Fruit fly (Drosophila melanogaster) whole organism, embryonic: Measurements from ENCODE around the gene CG6927.

Experiments used
- Awh ChIP-seq: fragments of 200-800 bp; sonication (Bioruptor generic); IDR thresholded peaks from 2 replicates; pipeline ENCODE4, ENCODE4 v1.3.6; 2022; ENCODE audit warnings: missing biosample characterization, missing genetic modification characterization
- CG11504 ChIP-seq: fragments of 200-800 bp; sonication (Bioruptor generic); optimal IDR thresholded peaks from 3 replicates; lab custom pipeline; 2019; ENCODE audit warnings: missing biosample characterization, mild to moderate bottlenecking, missing genetic modification characterization, moderate library complexity
- CG12155 ChIP-seq: fragments of 200-800 bp; sonication (Bioruptor generic); optimal IDR thresholded peaks from 3 replicates; lab custom pipeline; 2016; ENCODE audit warnings: missing biosample characterization, missing genetic modification characterization
- CG13123 ChIP-seq: fragments of 200-800 bp; sonication (Bioruptor generic); optimal IDR thresholded peaks from 2 replicates; lab custom pipeline; 2016; ENCODE audit warnings: missing biosample characterization, missing genetic modification characterization
- CG15073 ChIP-seq: fragments of 200-800 bp; sonication (Bioruptor generic); optimal IDR thresholded peaks from 2 replicates; lab custom pipeline; 2016; ENCODE audit warnings: missing biosample characterization, missing genetic modification characterization
- CG15269 ChIP-seq: fragments of 200-800 bp; sonication (Bioruptor generic); optimal IDR thresholded peaks from 2 replicates; lab custom pipeline; 2018; ENCODE audit warnings: missing biosample characterization, mild to moderate bottlenecking, missing genetic modification characterization, moderate library complexity
- CG1602 ChIP-seq: fragments of 200-800 bp; sonication (Bioruptor generic); optimal IDR thresholded peaks from 3 replicates; lab custom pipeline; 2016; ENCODE audit warnings: missing biosample characterization, missing genetic modification characterization
- CG1792 ChIP-seq: fragments of 200-800 bp; sonication (Bioruptor generic); optimal IDR thresholded peaks from 2 replicates; lab custom pipeline; 2016; ENCODE audit warnings: missing biosample characterization, missing genetic modification characterization
- CG18476 ChIP-seq: fragments of 200-800 bp; sonication (Bioruptor generic); optimal IDR thresholded peaks from 2 replicates; lab custom pipeline; 2016; ENCODE audit warnings: missing biosample characterization, mild to moderate bottlenecking, missing genetic modification characterization
- CG18764 ChIP-seq: fragments of 200-800 bp; sonication (Bioruptor generic); optimal IDR thresholded peaks from 3 replicates; lab custom pipeline; 2016; ENCODE audit warnings: missing biosample characterization, missing genetic modification characterization
- CG2116 ChIP-seq: fragments of 200-800 bp; sonication (Bioruptor generic); optimal IDR thresholded peaks from 3 replicates; lab custom pipeline; 2018; ENCODE audit warnings: missing biosample characterization, mild to moderate bottlenecking, missing genetic modification characterization
- CG2202 ChIP-seq: fragments of 200-800 bp; sonication (Bioruptor generic); optimal IDR thresholded peaks from 2 replicates; lab custom pipeline; 2018; ENCODE audit warnings: missing biosample characterization, mild to moderate bottlenecking, missing genetic modification characterization
- CG3407 ChIP-seq: fragments of 200-800 bp; sonication (Bioruptor generic); optimal IDR thresholded peaks from 2 replicates; lab custom pipeline; 2018; ENCODE audit warnings: missing biosample characterization, mild to moderate bottlenecking, missing genetic modification characterization
- CG5245 ChIP-seq: fragments of 200-800 bp; sonication (Bioruptor generic); optimal IDR thresholded peaks from 3 replicates; lab custom pipeline; 2016; ENCODE audit warnings: missing biosample characterization, missing genetic modification characterization
- CG6272 ChIP-seq: fragments of 200-800 bp; sonication (Bioruptor generic); IDR thresholded peaks from 2 replicates; pipeline ENCODE4 v1.3.6; 2022; ENCODE audit warnings: missing biosample characterization, missing genetic modification characterization
- CG6654 ChIP-seq: fragments of 200-800 bp; sonication (Bioruptor generic); optimal IDR thresholded peaks from 2 replicates; lab custom pipeline; 2017; ENCODE audit warnings: missing biosample characterization, mild to moderate bottlenecking, missing genetic modification characterization
- CG6854 ChIP-seq: fragments of 200-800 bp; sonication (Bioruptor generic); optimal IDR thresholded peaks from 3 replicates; lab custom pipeline; 2017; ENCODE audit warnings: missing biosample characterization, mild to moderate bottlenecking, missing genetic modification characterization
- CG7745 ChIP-seq: fragments of 200-800 bp; sonication (Bioruptor generic); optimal IDR thresholded peaks from 2 replicates; lab custom pipeline; 2018; ENCODE audit warnings: missing biosample characterization, mild to moderate bottlenecking, missing genetic modification characterization, moderate library complexity
- CG9727 ChIP-seq: fragments of 200-800 bp; sonication (Bioruptor generic); optimal IDR thresholded peaks from 3 replicates; lab custom pipeline; 2017; ENCODE audit warnings: missing biosample characterization, mild to moderate bottlenecking, missing genetic modification characterization
- Chrac-16 ChIP-seq: fragments of 200-800 bp; sonication (Bioruptor generic); optimal IDR thresholded peaks from 3 replicates; lab custom pipeline; 2016; ENCODE audit warnings: missing biosample characterization, missing genetic modification characterization
- D19B ChIP-seq: fragments of 200-800 bp; sonication (Bioruptor generic); optimal IDR thresholded peaks from 2 replicates; lab custom pipeline; 2017; ENCODE audit warnings: missing biosample characterization, mild to moderate bottlenecking, missing genetic modification characterization
- Dfd ChIP-seq, 2 experiments: fragments of >200 bp; optimal IDR thresholded peaks; 2 replicates each; lab custom pipeline; 2017; ENCODE audit warnings: missing biosample characterization in 2 of 2, missing genetic modification characterization in 2 of 2
- Dp ChIP-seq: fragments of 200-800 bp; sonication (Bioruptor generic); optimal IDR thresholded peaks from 2 replicates; lab custom pipeline; 2018; ENCODE audit warnings: missing biosample characterization, mild to moderate bottlenecking, missing genetic modification characterization, moderate library complexity
- Dref ChIP-seq: fragments of 200-800 bp; sonication (Bioruptor generic); IDR thresholded peaks from 2 replicates; pipeline ENCODE4 v1.3.6; 2022; ENCODE audit warnings: missing biosample characterization, missing genetic modification characterization
- Lpt ChIP-seq: fragments of >200 bp; optimal IDR thresholded peaks from 2 replicates; lab custom pipeline; 2018; ENCODE audit warnings: missing biosample characterization, missing genetic modification characterization
- Spps ChIP-seq: fragments of 200-800 bp; sonication (Bioruptor generic); optimal IDR thresholded peaks from 2 replicates; lab custom pipeline; 2018; ENCODE audit warnings: missing biosample characterization, mild to moderate bottlenecking, missing genetic modification characterization
- Trl ChIP-seq, 3 experiments: fragments of >200 bp in 2 of 3; fragments of 200-800 bp in 1 of 3; sonication (Bioruptor generic) in 1 of 3; optimal IDR thresholded peaks; 2 replicates in 1 of 3; 3 replicates in 2 of 3; lab custom pipeline; 2016 to 2017; ENCODE audit warnings: missing biosample characterization in 1 of 3, missing genetic modification characterization in 1 of 3
- ase ChIP-seq: fragments of 200-800 bp; sonication (Bioruptor generic); IDR thresholded peaks from 3 replicates; pipeline ENCODE4 v1.3.6; 2022; ENCODE audit warnings: missing biosample characterization, missing genetic modification characterization
- br ChIP-seq: fragments of >200 bp; optimal IDR thresholded peaks from 2 replicates; lab custom pipeline; 2017
- ci ChIP-seq: fragments of 200-800 bp; sonication (Bioruptor generic); IDR thresholded peaks from 3 replicates; pipeline ENCODE4 v1.3.6; 2022; ENCODE audit warnings: missing biosample characterization, missing genetic modification characterization
- dpn ChIP-seq, 2 experiments: fragments of 200-800 bp; sonication (Bioruptor generic); optimal IDR thresholded peaks; 3 replicates each; lab custom pipeline; 2016; ENCODE audit warnings: missing biosample characterization in 2 of 2, missing genetic modification characterization in 2 of 2
- eve ChIP-seq, 2 experiments: fragments of >200 bp; optimal IDR thresholded peaks; 2 replicates each; lab custom pipeline; 2017; ENCODE audit warnings: missing biosample characterization in 2 of 2, missing genetic modification characterization in 2 of 2
- fd64A ChIP-seq: fragments of 200-800 bp; sonication (Bioruptor generic); optimal IDR thresholded peaks from 3 replicates; lab custom pipeline; 2018; ENCODE audit warnings: missing biosample characterization, mild to moderate bottlenecking, missing genetic modification characterization
- gcm ChIP-seq: fragments of 200-800 bp; sonication (Bioruptor generic); optimal IDR thresholded peaks from 2 replicates; lab custom pipeline; 2019; ENCODE audit warnings: missing biosample characterization, mild to moderate bottlenecking, missing genetic modification characterization, moderate library complexity
- gt ChIP-seq: fragments of 200-800 bp; sonication (Bioruptor generic); IDR thresholded peaks from 2 replicates; pipeline ENCODE4 v1.3.6; 2022; ENCODE audit warnings: missing biosample characterization, missing genetic modification characterization
- hbn ChIP-seq: fragments of 200-800 bp; sonication (Bioruptor generic); IDR thresholded peaks from 2 replicates; pipeline ENCODE4 v1.3.6; 2022; ENCODE audit warnings: missing biosample characterization, missing genetic modification characterization; ENCODE audit not compliant: partially characterized antibody
- inv ChIP-seq: fragments of 200-800 bp; sonication (Bioruptor generic); IDR thresholded peaks from 2 replicates; pipeline ENCODE4 v1.3.6; 2022; ENCODE audit warnings: missing biosample characterization, missing genetic modification characterization; ENCODE audit not compliant: partially characterized antibody
- kah ChIP-seq: fragments of 200-800 bp; sonication (Bioruptor generic); optimal IDR thresholded peaks from 2 replicates; lab custom pipeline; 2018; ENCODE audit warnings: missing biosample characterization, mild to moderate bottlenecking, missing genetic modification characterization
- kni ChIP-seq: fragments of 200-800 bp; sonication (Bioruptor generic); optimal IDR thresholded peaks from 3 replicates; lab custom pipeline; 2017; ENCODE audit warnings: mild to moderate bottlenecking, missing biosample characterization, missing genetic modification reagents, missing genetic modification characterization
- lov ChIP-seq, 2 experiments: fragments of 200-800 bp in 1 of 2; fragments of >200 bp in 1 of 2; sonication (Bioruptor generic) in 1 of 2; IDR thresholded peaks in 1 of 2; optimal IDR thresholded peaks in 1 of 2; 2 replicates in 1 of 2; 3 replicates in 1 of 2; pipeline versions ENCODE4 v1.3.6 to Lab custom; 2017 to 2022; ENCODE audit warnings: missing biosample characterization in 1 of 2, missing genetic modification characterization in 1 of 2
- nau ChIP-seq: fragments of 200-800 bp; sonication (Bioruptor generic); optimal IDR thresholded peaks from 3 replicates; lab custom pipeline; 2017; ENCODE audit warnings: missing biosample characterization, mild to moderate bottlenecking, missing genetic modification characterization, missing genetic modification reagents
- oc ChIP-seq: fragments of 200-800 bp; sonication (Bioruptor generic); optimal IDR thresholded peaks from 2 replicates; lab custom pipeline; 2018; ENCODE audit warnings: missing biosample characterization, mild to moderate bottlenecking, missing genetic modification characterization, moderate library complexity
- peb ChIP-seq: fragments of 200-800 bp; sonication (Bioruptor generic); IDR thresholded peaks from 2 replicates; pipeline ENCODE4 v1.3.6; 2022; ENCODE audit warnings: missing biosample characterization, missing genetic modification characterization
- slp2 ChIP-seq: fragments of 200-800 bp; sonication (Bioruptor generic); optimal IDR thresholded peaks from 2 replicates; lab custom pipeline; 2016; ENCODE audit warnings: missing biosample characterization, missing genetic modification characterization
- sug ChIP-seq: fragments of 200-800 bp; optimal IDR thresholded peaks from 2 replicates; lab custom pipeline; 2019; ENCODE audit warnings: missing biosample characterization, mild to moderate bottlenecking, missing genetic modification characterization, moderate library complexity
- unc-4 ChIP-seq: fragments of 200-800 bp; sonication (Bioruptor generic); IDR thresholded peaks from 2 replicates; pipeline ENCODE4 v1.3.6; 2022; ENCODE audit warnings: missing biosample characterization, missing genetic modification characterization; ENCODE audit not compliant: partially characterized antibody
- vnd ChIP-seq: fragments of 200-800 bp; sonication (Bioruptor generic); IDR thresholded peaks from 3 replicates; pipeline ENCODE4 v1.3.6; 2022; ENCODE audit warnings: missing biosample characterization, missing genetic modification characterization; ENCODE audit not compliant: partially characterized antibody
- zfh1 ChIP-seq: fragments of 200-800 bp; sonication (Bioruptor generic); IDR thresholded peaks from 3 replicates; pipeline ENCODE4 v1.3.6; 2022; ENCODE audit warnings: missing biosample characterization, missing genetic modification characterization

Gene CG6927

dm6 chrX:4930100-4931010, 23.7 kb downstream of the CG6927 start (continued):
- no peak for TF ChIP-seq inv
- TF ChIP-seq peb (GFP tag; lab: Robert Waterston, UW) = no peak
- TF ChIP-seq Spps (tag; lab: Kevin White, UChicago) = no peak
- peak; percentile 61 for TF ChIP-seq kni (GFP tag; lab: Kevin White, UChicago)
- TF ChIP-seq nau = no peak
- no peak for TF ChIP-seq oc
- TF ChIP-seq ci (GFP tag; lab: Robert Waterston, UW) = no peak
- no peak for TF ChIP-seq CG6654 (GFP tag; lab: Kevin White, UChicago)
- TF ChIP-seq Dfd (GFP tag; optimal IDR thresholded peaks at IDR 0.05; lab: Kevin White, UChicago) = no peak
- TF ChIP-seq D19B (GFP tag; lab: Kevin White, UChicago) = no peak
- peak; percentile 9 for TF ChIP-seq sug (tag; lab: Kevin White, UChicago)
- TF ChIP-seq CG11504 (tag; lab: Kevin White, UChicago) = peak; percentile 50
- no peak for TF ChIP-seq Trl (optimal IDR thresholded peaks at IDR 0.05; lab: Kevin White, UChicago)
- peak; percentile 37 for TF ChIP-seq Trl (GFP tag; optimal IDR thresholded peaks at IDR 0.05; lab: Kevin White, UChicago)
- no peak for TF ChIP-seq CG1792
- peak; percentile 54 for TF ChIP-seq CG2116 (GFP tag; lab: Kevin White, UChicago)
- TF ChIP-seq Dp (GFP tag; lab: Kevin White, UChicago) = peak; percentile 70
- TF ChIP-seq gcm (GFP tag; lab: Kevin White, UChicago) = peak; percentile 5
- peak; percentile 27 for TF ChIP-seq CG13123 (GFP tag; lab: Kevin White, UChicago)
- TF ChIP-seq slp2 (GFP tag; lab: Kevin White, UChicago) = no peak
- TF ChIP-seq CG15073 (GFP tag; lab: Kevin White, UChicago) = no peak
- TF ChIP-seq CG2202 (tag; lab: Kevin White, UChicago) = no peak
- no peak for TF ChIP-seq Awh (GFP tag; lab: Robert Waterston, UW)
- TF ChIP-seq unc-4 (GFP tag; lab: Robert Waterston, UW) = no peak
- TF ChIP-seq fd64A (GFP tag; lab: Kevin White, UChicago) = no peak
- TF ChIP-seq vnd (GFP tag; lab: Robert Waterston, UW) = no peak
- TF ChIP-seq CG12155 (GFP tag; lab: Kevin White, UChicago) = peak; percentile 16
- TF ChIP-seq hbn = no peak
- TF ChIP-seq CG3407 (GFP tag; lab: Kevin White, UChicago) = no peak
- TF ChIP-seq kah = peak; percentile 26
- no peak for TF ChIP-seq eve (GFP tag; optimal IDR thresholded peaks at IDR 0.05; lab: Kevin White, UChicago)
- no peak for TF ChIP-seq CG6272 (GFP tag; lab: Robert Waterston, UW)
- TF ChIP-seq CG18764 (GFP tag; lab: Kevin White, UChicago) = peak; percentile 24
- TF ChIP-seq CG9727 (GFP tag; lab: Kevin White, UChicago) = peak; percentile 53
- no peak for TF ChIP-seq CG7745 (tag; lab: Kevin White, UChicago)
- no peak for TF ChIP-seq ase (GFP tag; lab: Robert Waterston, UW)
- peak; percentile 25 for TF ChIP-seq CG18476
- no peak for TF ChIP-seq gt (GFP tag; lab: Robert Waterston, UW)
- TF ChIP-seq dpn (GFP tag; optimal IDR thresholded peaks at IDR 0.05; lab: Kevin White, UChicago) = peak; percentile 34 to 38
- TF ChIP-seq Lpt = no peak
- TF ChIP-seq zfh1 (GFP tag; lab: Robert Waterston, UW) = no peak
- TF ChIP-seq br (lab: Kevin White, UChicago) = no peak
- no peak for TF ChIP-seq CG15269 (tag; lab: Kevin White, UChicago)
- peak; percentile 31 for TF ChIP-seq CG5245 (GFP tag; lab: Kevin White, UChicago)
- no peak for TF ChIP-seq CG6854 (GFP tag; lab: Kevin White, UChicago)
- TF ChIP-seq Dref (GFP tag; lab: Robert Waterston, UW) = no peak
- no peak for TF ChIP-seq lov (optimal IDR thresholded peaks at IDR 0.05; lab: Kevin White, UChicago)
- TF ChIP-seq lov (GFP tag; IDR thresholded peaks at IDR 0.05; lab: Robert Waterston, UW) = no peak
- TF ChIP-seq Chrac-16 (GFP tag; lab: Kevin White, UChicago) = no peak
- TF ChIP-seq CG1602 = peak; percentile 5
